Worm (Caenorhabditis elegans) whole organism, midembryonic: ENCODE results near the gene rhi-1.

Experiments
- T22C8.4 ChIP-seq: fragments of 200-800 bp; sonication (Bioruptor generic); IDR thresholded peaks from 2 replicates; pipeline ENCODE4 v1.3.6; 2022; ENCODE audit warnings: missing genetic modification characterization, missing compliant biosample characterization
- cog-1 ChIP-seq: sonication (generic microtip); optimal IDR thresholded peaks from 2 replicates; lab custom pipeline; 2016; ENCODE audit warnings: missing genetic modification characterization, missing compliant biosample characterization
- flt-1 ChIP-seq: fragments of 200-800 bp; sonication (Bioruptor generic); IDR thresholded peaks from 2 replicates; pipeline ENCODE4 v1.3.6; 2022; ENCODE audit warnings: missing genetic modification characterization, missing compliant biosample characterization
- klf-2 ChIP-seq: fragments of 200-800 bp; sonication (Bioruptor generic); conservative IDR thresholded peaks from 2 replicates; pipeline ENCODE4 v1.3.6; 2022; ENCODE audit warnings: missing genetic modification reagents, missing genetic modification characterization, missing compliant biosample characterization
- med-1 ChIP-seq: sonication (generic microtip); optimal IDR thresholded peaks from 2 replicates; lab custom pipeline; 2017; ENCODE audit warnings: missing genetic modification characterization, mild to moderate bottlenecking, missing compliant biosample characterization, antibody characterized with exemption, missing genetic modification reagents; ENCODE audit not compliant: insufficient read depth
- ref-1 ChIP-seq: fragments of 200-800 bp; sonication (Bioruptor generic); conservative IDR thresholded peaks from 2 replicates; pipeline ENCODE4 v1.3.6; 2022; ENCODE audit warnings: missing genetic modification reagents, missing genetic modification characterization, missing compliant biosample characterization
- tab-1 ChIP-seq: fragments of 200-800 bp; sonication (Bioruptor generic); IDR thresholded peaks from 2 replicates; pipeline ENCODE4 v1.3.6; 2022; ENCODE audit warnings: missing genetic modification characterization, missing compliant biosample characterization
- ztf-23 ChIP-seq: fragments of 200-800 bp; sonication (Bioruptor generic); IDR thresholded peaks from 2 replicates; pipeline ENCODE4 v1.3.6; 2022; ENCODE audit warnings: missing genetic modification reagents, missing genetic modification characterization, missing compliant biosample characterization
- ztf-29 ChIP-seq: fragments of 200-800 bp; sonication (Bioruptor generic); IDR thresholded peaks from 2 replicates; pipeline ENCODE4 v1.3.6; 2022; ENCODE audit warnings: missing genetic modification reagents, missing genetic modification characterization, missing compliant biosample characterization

Gene rhi-1

DNA sequence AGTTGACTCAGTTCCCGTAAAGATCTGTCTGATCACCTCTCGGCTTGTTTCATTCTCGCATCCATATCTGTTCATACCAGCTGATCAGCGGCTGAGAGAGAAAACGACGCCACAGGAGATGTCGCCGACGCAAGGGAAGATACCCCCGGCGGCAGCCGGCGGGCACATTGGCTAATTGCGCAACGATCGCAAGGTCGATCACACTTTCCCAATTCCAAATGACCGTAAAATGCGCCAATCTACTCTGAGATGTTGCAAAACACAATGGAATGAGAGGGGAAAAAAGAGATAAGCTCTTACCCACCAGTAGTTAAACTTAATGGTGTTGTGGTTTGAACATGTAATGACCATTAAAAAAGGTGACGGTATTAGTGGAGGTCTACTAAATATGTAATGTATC is 42.7 kb downstream of the rhi-1 start:
- no peak for TF ChIP-seq ref-1 (GFP tag; lab: Robert Waterston, UW)
- no peak for TF ChIP-seq klf-2 (GFP tag; lab: Robert Waterston, UW)
- TF ChIP-seq cog-1: no peak
- no peak for TF ChIP-seq tab-1 (GFP tag; lab: Robert Waterston, UW)
- no peak for TF ChIP-seq med-1 (GFP tag; lab: Kevin White, UChicago)
- no peak for TF ChIP-seq T22C8.4 (GFP tag; lab: Robert Waterston, UW)
- TF ChIP-seq flt-1: no peak
- no peak for TF ChIP-seq ztf-23 (GFP tag; lab: Robert Waterston, UW)

DNA sequence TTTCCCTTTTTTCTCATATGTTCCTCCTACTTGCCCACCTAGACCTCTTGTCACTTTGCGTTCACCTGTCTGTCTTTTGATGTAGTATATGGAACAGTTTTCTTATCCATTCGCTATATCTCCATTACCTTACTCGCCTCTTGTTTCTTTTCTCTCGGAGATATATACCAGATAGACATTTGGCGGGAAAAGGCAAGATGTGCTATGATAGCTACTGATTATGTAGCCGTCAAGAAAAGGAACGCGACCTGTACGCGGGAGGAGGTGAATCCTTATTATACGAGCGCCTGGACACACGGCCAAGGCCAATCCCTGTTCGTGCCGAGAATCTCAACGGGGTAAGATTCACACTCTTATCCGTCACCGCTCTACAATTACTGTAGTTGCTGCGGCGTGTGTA is 44.7 kb downstream of the rhi-1 start:
- TF ChIP-seq klf-2 (GFP tag; lab: Robert Waterston, UW): no peak
- no peak for TF ChIP-seq ref-1 (GFP tag; lab: Robert Waterston, UW)
- TF ChIP-seq med-1 (GFP tag; lab: Kevin White, UChicago): no peak
- TF ChIP-seq T22C8.4 (GFP tag; lab: Robert Waterston, UW): no peak
- TF ChIP-seq tab-1 (GFP tag; lab: Robert Waterston, UW): no peak
- TF ChIP-seq cog-1: no peak
- no peak for TF ChIP-seq ztf-23 (GFP tag; lab: Robert Waterston, UW)
- TF ChIP-seq ztf-29 (GFP tag; lab: Robert Waterston, UW): no peak
- no peak for TF ChIP-seq flt-1

DNA sequence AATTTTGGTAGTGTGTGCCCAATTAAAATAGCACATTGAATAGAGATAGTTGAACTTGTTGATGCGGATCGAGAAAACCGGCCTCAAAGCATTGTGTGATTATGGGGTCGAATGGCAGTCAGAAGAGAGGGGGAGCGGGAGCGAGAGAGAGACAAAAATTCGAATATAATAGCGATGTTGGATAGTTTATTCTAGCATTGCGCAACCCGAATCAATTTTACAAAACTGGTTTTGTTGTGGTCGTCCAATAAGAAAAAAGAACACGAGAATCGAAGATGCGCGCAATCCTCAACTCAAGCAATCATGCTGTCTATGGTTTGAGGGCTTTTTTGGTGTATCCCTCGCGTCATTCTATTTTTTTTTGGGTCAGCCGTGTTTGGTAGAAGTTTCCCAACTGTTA is 45.2 kb downstream of the rhi-1 start:
- TF ChIP-seq ztf-29 (GFP tag; lab: Robert Waterston, UW): no peak
- no peak for TF ChIP-seq flt-1
- no peak for TF ChIP-seq T22C8.4 (GFP tag; lab: Robert Waterston, UW)
- TF ChIP-seq med-1 (GFP tag; lab: Kevin White, UChicago): no peak
- no peak for TF ChIP-seq tab-1 (GFP tag; lab: Robert Waterston, UW)
- no peak for TF ChIP-seq ref-1 (GFP tag; lab: Robert Waterston, UW)
- TF ChIP-seq klf-2 (GFP tag; lab: Robert Waterston, UW): no peak
- no peak for TF ChIP-seq cog-1
- no peak for TF ChIP-seq ztf-23 (GFP tag; lab: Robert Waterston, UW)

ce11 chrX:4554385-4554784 is 46.1 kb downstream of the rhi-1 start, which contains the start of gene ham-2:
ham-2 (plus strand) TSS chrX:4554685.
- TF ChIP-seq cog-1 (no peak), tab-1 (GFP tag; lab: Robert Waterston, UW) (no peak), T22C8.4 (GFP tag; lab: Robert Waterston, UW) (no peak), ztf-29 (GFP tag; lab: Robert Waterston, UW) (no peak), klf-2 (GFP tag; lab: Robert Waterston, UW) (no peak), med-1 (GFP tag; lab: Kevin White, UChicago) (no peak), flt-1 (no peak), ref-1 (GFP tag; lab: Robert Waterston, UW) (no peak), ztf-23 (GFP tag; lab: Robert Waterston, UW) (no peak)

DNA sequence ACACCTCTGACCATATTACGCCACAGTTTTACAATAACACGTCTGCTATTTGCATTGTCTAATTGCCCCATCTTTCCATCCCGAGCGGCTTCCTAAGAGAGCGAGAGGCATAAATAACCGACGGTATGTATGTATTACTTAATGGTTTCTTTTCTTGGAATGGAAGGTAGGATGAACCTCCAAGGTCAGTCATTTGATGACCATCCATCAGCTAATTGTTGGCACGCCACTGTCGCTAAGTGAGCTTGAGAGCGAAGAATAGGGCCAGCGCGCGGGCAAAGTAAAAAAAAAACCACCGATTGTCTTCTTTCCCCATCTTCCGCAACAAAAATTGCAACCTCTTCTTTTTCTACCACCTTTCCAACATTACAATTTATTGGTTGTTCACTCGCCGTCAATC is 47.7 kb downstream of the rhi-1 start:
- TF ChIP-seq med-1 (GFP tag; lab: Kevin White, UChicago) (no peak), ztf-29 (GFP tag; lab: Robert Waterston, UW) (no peak), ref-1 (GFP tag; lab: Robert Waterston, UW) (no peak), ztf-23 (GFP tag; lab: Robert Waterston, UW) (no peak), klf-2 (GFP tag; lab: Robert Waterston, UW) (no peak), tab-1 (GFP tag; lab: Robert Waterston, UW) (no peak), cog-1 (no peak), T22C8.4 (GFP tag; lab: Robert Waterston, UW) (no peak), flt-1 (no peak)
